Worm (Caenorhabditis elegans) whole organism, L2 larva: ENCODE measurements around the gene F59B2.12.

ENCODE experiments used
- egl-27 ChIP-seq: sonication (generic microtip); optimal IDR thresholded peaks from 3 replicates; lab custom pipeline; 2017; ENCODE audit warnings: missing biosample characterization, missing genetic modification reagents, missing genetic modification characterization
- elt-1 ChIP-seq: fragments of 150-350 bp; optimal IDR thresholded peaks from 2 replicates; lab custom pipeline; 2014; ENCODE audit warnings: missing biosample characterization, missing genetic modification characterization
- fos-1 ChIP-seq: fragments of 150-350 bp; optimal IDR thresholded peaks from 2 replicates; lab custom pipeline; 2014; ENCODE audit warnings: missing biosample characterization, missing genetic modification characterization
- lin-11 ChIP-seq: fragments of 150-350 bp; sonication (generic microtip); optimal IDR thresholded peaks from 2 replicates; lab custom pipeline; 2014; ENCODE audit warnings: missing biosample characterization, missing genetic modification characterization, inconsistent platforms, mixed read lengths
- lin-13 ChIP-seq: fragments of 150-350 bp; optimal IDR thresholded peaks from 2 replicates; lab custom pipeline; 2014; ENCODE audit warnings: missing biosample characterization, missing genetic modification reagents, missing genetic modification characterization
- mab-5 ChIP-seq: fragments of 150-350 bp; optimal IDR thresholded peaks from 2 replicates; lab custom pipeline; 2014; ENCODE audit warnings: missing biosample characterization, missing genetic modification characterization
- mdl-1 ChIP-seq, 2 experiments: fragments of 150-350 bp in 1 of 2; sonication (generic microtip) in 1 of 2; optimal IDR thresholded peaks; 2 replicates each; lab custom pipeline; 2017; ENCODE audit warnings: missing biosample characterization in 2 of 2, missing genetic modification characterization in 2 of 2
- nhr-23 ChIP-seq: fragments of 150-350 bp; optimal IDR thresholded peaks from 2 replicates; lab custom pipeline; 2014; ENCODE audit warnings: missing biosample characterization, missing genetic modification reagents, missing genetic modification characterization

DNA sequence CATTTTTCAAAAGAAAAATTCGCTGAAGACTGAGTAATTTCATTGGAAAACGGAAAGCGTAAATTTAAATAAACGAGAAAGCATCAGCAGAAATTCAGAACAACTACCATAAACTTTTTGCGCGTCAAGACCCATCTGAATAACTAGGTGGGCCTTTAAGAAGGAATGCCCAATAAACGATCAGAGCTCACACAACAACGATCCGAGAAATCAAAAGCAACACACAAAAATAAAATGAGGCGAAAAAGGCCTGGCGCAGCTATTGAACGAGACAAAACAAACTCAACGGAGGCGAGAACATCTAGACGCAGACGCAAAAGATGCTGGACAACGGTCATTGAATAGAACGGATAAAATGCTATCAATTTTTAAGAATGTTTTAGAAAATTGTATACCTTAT is 18.5 kb upstream of the F59B2.12 start:
- TF ChIP-seq mdl-1 (tag; optimal IDR thresholded peaks at IDR 0.05; lab: Kevin White, UChicago) (no peak), egl-27 (no peak), fos-1 (tag; lab: Kevin White, UChicago) (no peak), elt-1 (tag; lab: Kevin White, UChicago) (no peak), lin-13 (GFP tag; lab: Kevin White, UChicago) (no peak), lin-11 (no peak), mab-5 (tag; lab: Kevin White, UChicago) (no peak), nhr-23 (no peak)
